Worm (Caenorhabditis elegans) whole organism, L1 larva: Measurements from ENCODE around the gene H14A12.5.

Experiments used
- blmp-1 ChIP-seq: fragments of 150-350 bp; optimal IDR thresholded peaks from 2 replicates; lab custom pipeline; 2014; ENCODE audit warnings: missing biosample characterization, missing genetic modification characterization
- dpl-1 ChIP-seq, 3 experiments: fragments of 150-350 bp in 2 of 3; sonication (generic microtip) in 1 of 3; optimal IDR thresholded peaks; 2 replicates each; lab custom pipeline; 2014 to 2017; ENCODE audit warnings: missing biosample characterization in 3 of 3, missing genetic modification characterization in 3 of 3, missing genetic modification reagents in 3 of 3
- hlh-4 ChIP-seq: sonication (generic microtip); optimal IDR thresholded peaks from 2 replicates; lab custom pipeline; 2016; ENCODE audit warnings: mild to moderate bottlenecking, missing genetic modification characterization, missing compliant biosample characterization
- lsy-2 ChIP-seq, 2 experiments: fragments of 150-350 bp; optimal IDR thresholded peaks; 2 replicates each; lab custom pipeline; 2014; ENCODE audit warnings: missing biosample characterization in 2 of 2, missing genetic modification characterization in 2 of 2
- nhr-12 ChIP-seq: sonication (generic microtip); optimal IDR thresholded peaks from 2 replicates; lab custom pipeline; 2017; ENCODE audit warnings: missing biosample characterization, missing genetic modification characterization
- tlp-1 ChIP-seq: fragments of 150-350 bp; optimal IDR thresholded peaks from 2 replicates; lab custom pipeline; 2014; ENCODE audit warnings: missing biosample characterization, missing genetic modification characterization
- unc-130 ChIP-seq: fragments of 150-350 bp; optimal IDR thresholded peaks from 2 replicates; lab custom pipeline; 2017; ENCODE audit warnings: missing biosample characterization, missing genetic modification characterization, inconsistent platforms
- unc-62 ChIP-seq: fragments of 150-350 bp; optimal IDR thresholded peaks from 2 replicates; lab custom pipeline; 2014; ENCODE audit warnings: missing biosample characterization, missing genetic modification reagents, missing genetic modification characterization
- ztf-11 ChIP-seq, 2 experiments: sonication (generic microtip); optimal IDR thresholded peaks; 2 replicates each; lab custom pipeline; 2016 to 2017; ENCODE audit warnings: missing genetic modification characterization in 2 of 2, missing biosample characterization in 1 of 2, missing compliant biosample characterization in 1 of 2

DNA sequence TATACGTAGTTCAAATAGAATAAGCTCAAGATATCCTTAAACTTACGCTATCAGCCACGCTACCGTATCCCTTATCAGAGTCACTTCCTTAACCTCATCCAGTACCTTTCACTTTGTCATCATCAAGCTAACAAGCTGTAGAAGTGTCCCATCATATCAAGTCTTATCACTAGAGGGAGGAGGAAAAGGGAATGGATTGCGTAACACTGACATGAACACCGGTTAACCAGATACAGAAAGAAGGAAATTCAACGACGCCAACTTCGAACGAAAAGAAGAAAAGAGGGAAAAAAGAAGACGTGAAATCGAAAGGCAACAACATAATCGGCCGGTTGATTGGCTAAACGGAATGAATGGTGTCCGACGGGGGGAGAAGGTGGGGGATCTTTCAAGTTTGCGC, 21.2 kb upstream of the H14A12.5 start:
- no peak for TF ChIP-seq unc-130
- TF ChIP-seq ztf-11 (tag; optimal IDR thresholded peaks at IDR 0.05; lab: Kevin White, UChicago), result no peak
- no peak for TF ChIP-seq tlp-1 (tag; lab: Kevin White, UChicago)
- TF ChIP-seq blmp-1, result peak; percentile 82
- TF ChIP-seq unc-62, result no peak
- no peak for TF ChIP-seq nhr-12 (tag; lab: Kevin White, UChicago)
- TF ChIP-seq lsy-2 (tag; optimal IDR thresholded peaks at IDR 0.05; lab: Kevin White, UChicago), result no peak
- TF ChIP-seq dpl-1 (GFP tag; optimal IDR thresholded peaks at IDR 0.05; lab: Kevin White, UChicago), result no peak
- no peak for TF ChIP-seq hlh-4 (tag; lab: Kevin White, UChicago)
